Fruit fly (Drosophila melanogaster): Measurements from ENCODE around the gene CARPB.

DNA sequence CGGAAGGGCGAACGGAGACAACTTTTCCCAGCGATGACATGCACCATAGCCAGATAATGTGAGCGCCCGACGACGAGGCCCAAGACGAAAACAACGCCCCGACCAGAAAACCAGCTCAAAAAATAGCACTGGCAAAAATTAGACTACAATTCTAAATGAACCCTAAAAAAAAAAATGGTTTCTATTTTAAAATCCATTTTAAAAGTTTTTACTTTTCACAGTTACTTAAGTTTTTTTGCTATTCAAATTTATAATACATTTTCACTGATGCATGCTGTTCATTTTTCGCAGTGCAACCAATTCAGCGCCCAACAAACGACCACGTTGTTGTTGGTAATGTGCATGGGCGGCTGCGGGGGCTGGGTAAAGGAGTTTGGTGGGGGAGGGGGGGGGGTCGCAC, 4.3 kb downstream of the CARPB start:
- TF ChIP-seq Sp1 (GFP tag; optimal IDR thresholded peaks at IDR 0.05): peak; percentile 25
- no peak for TF ChIP-seq usp (GFP tag; optimal IDR thresholded peaks at IDR 0.05)
- no peak for TF ChIP-seq CrebA (GFP tag; optimal IDR thresholded peaks at IDR 0.05; ENCODE audit: borderline replicate concordance)
